Fruit fly (Drosophila melanogaster): ENCODE measurements around the gene CG18213.

CG18213 gene

dm6 chr3R:17065018-17065784, 25.2 kb upstream of the CG18213 start (continued):
- TF ChIP-seq lola (GFP tag; optimal IDR thresholded peaks at IDR 0.05), result no peak
- TF ChIP-seq Rel (GFP tag; optimal IDR thresholded peaks at IDR 0.05), result peak; percentile 92
- peak; percentile 71 for TF ChIP-seq Rel (tag; optimal IDR thresholded peaks at IDR 0.05)
- peak; percentile 97 for TF ChIP-seq OdsH (GFP tag; optimal IDR thresholded peaks at IDR 0.05)

- no peak for TF ChIP-seq OdsH (GFP tag; optimal IDR thresholded peaks at IDR 0.05)
- no peak for TF ChIP-seq brk (GFP tag; optimal IDR thresholded peaks at IDR 0.05)
- TF ChIP-seq CG9705 (GFP tag; optimal IDR thresholded peaks at IDR 0.05), result no peak
- no peak for TF ChIP-seq rgr (GFP tag; optimal IDR thresholded peaks at IDR 0.05)
- TF ChIP-seq Hnf4 (GFP tag; optimal IDR thresholded peaks at IDR 0.05), result no peak
- TF ChIP-seq Rel (GFP tag; optimal IDR thresholded peaks at IDR 0.05), result no peak
- TF ChIP-seq Rel (tag; optimal IDR thresholded peaks at IDR 0.05), result no peak
- TF ChIP-seq lola (GFP tag; optimal IDR thresholded peaks at IDR 0.05), result no peak
- TF ChIP-seq woc (GFP tag; optimal IDR thresholded peaks at IDR 0.05), result no peak
- no peak for TF ChIP-seq sv (GFP tag; optimal IDR thresholded peaks at IDR 0.05)
- TF ChIP-seq br (GFP tag; optimal IDR thresholded peaks at IDR 0.05), result no peak
- TF ChIP-seq ey (GFP tag; optimal IDR thresholded peaks at IDR 0.05), result no peak
- no peak for TF ChIP-seq Sp1 (GFP tag; optimal IDR thresholded peaks at IDR 0.05)
- no peak for TF ChIP-seq Myc (optimal IDR thresholded peaks at IDR 0.05)
- TF ChIP-seq sage (GFP tag; optimal IDR thresholded peaks at IDR 0.05), result no peak
- no peak for TF ChIP-seq Hr78 (GFP tag; optimal IDR thresholded peaks at IDR 0.05)
- TF ChIP-seq CrebA (GFP tag; optimal IDR thresholded peaks at IDR 0.05; ENCODE audit: borderline replicate concordance), result no peak
- TF ChIP-seq dmrt93B (GFP tag; optimal IDR thresholded peaks at IDR 0.05), result no peak
- TF ChIP-seq dl (GFP tag; optimal IDR thresholded peaks at IDR 0.05; ENCODE audit: insufficient read depth in 1 of 2, partially characterized antibody in 2 of 2), result no peak
- TF ChIP-seq usp (GFP tag; optimal IDR thresholded peaks at IDR 0.05), result no peak
- TF ChIP-seq fru (GFP tag; optimal IDR thresholded peaks at IDR 0.05), result no peak
These were observed 23.8 kb upstream of the CG18213 start for dm6 chr3R:17063763-17064162.

- no peak for TF ChIP-seq br (GFP tag; optimal IDR thresholded peaks at IDR 0.05)
- no peak for TF ChIP-seq ey (GFP tag; optimal IDR thresholded peaks at IDR 0.05)
- no peak for TF ChIP-seq woc (GFP tag; optimal IDR thresholded peaks at IDR 0.05)
- peak; percentile 27 for TF ChIP-seq Dif (GFP tag; optimal IDR thresholded peaks at IDR 0.05; ENCODE audit: partially characterized antibody)
These were observed 22.7 kb upstream of the CG18213 start for dm6 chr3R:17062705-17063104.

- peak; percentile 32 for TF ChIP-seq fru (GFP tag; optimal IDR thresholded peaks at IDR 0.05)
- peak in 1 of 2 experiments; percentile 9 for TF ChIP-seq dl (GFP tag; optimal IDR thresholded peaks at IDR 0.05; ENCODE audit: insufficient read depth in 1 of 2, partially characterized antibody in 2 of 2)
- TF ChIP-seq CG9705 (GFP tag; optimal IDR thresholded peaks at IDR 0.05), result no peak
- no peak for TF ChIP-seq usp (GFP tag; optimal IDR thresholded peaks at IDR 0.05)
- TF ChIP-seq Vsx2 (GFP tag; optimal IDR thresholded peaks at IDR 0.05; ENCODE audit: partially characterized antibody), result peak; percentile 29
- TF ChIP-seq psq (GFP tag; optimal IDR thresholded peaks at IDR 0.05), result peak; percentile 7
- no peak for TF ChIP-seq Myc (optimal IDR thresholded peaks at IDR 0.05)
- no peak for TF ChIP-seq OdsH (GFP tag; optimal IDR thresholded peaks at IDR 0.05)
- no peak for TF ChIP-seq GATAd (GFP tag; optimal IDR thresholded peaks at IDR 0.05)
- TF ChIP-seq HLH106 (tag; optimal IDR thresholded peaks at IDR 0.05), result peak; percentile 2
- peak; percentile 79 for TF ChIP-seq brk (GFP tag; optimal IDR thresholded peaks at IDR 0.05)
- TF ChIP-seq Hnf4 (GFP tag; optimal IDR thresholded peaks at IDR 0.05), result no peak
- no peak for TF ChIP-seq CG32264 (GFP tag; optimal IDR thresholded peaks at IDR 0.05)
- peak; percentile 61 for TF ChIP-seq Rel (GFP tag; optimal IDR thresholded peaks at IDR 0.05)
- TF ChIP-seq Rel (tag; optimal IDR thresholded peaks at IDR 0.05), result no peak
- no peak for TF ChIP-seq foxo (GFP tag; optimal IDR thresholded peaks at IDR 0.05)
- TF ChIP-seq Dif (GFP tag; optimal IDR thresholded peaks at IDR 0.05; ENCODE audit: partially characterized antibody), result peak; percentile 56
- peak; percentile 38 for TF ChIP-seq Hr83 (GFP tag; optimal IDR thresholded peaks at IDR 0.05; ENCODE audit: poor library complexity, severe bottlenecking)
- no peak for TF ChIP-seq tai (GFP tag; optimal IDR thresholded peaks at IDR 0.05)
- no peak for TF ChIP-seq N (GFP tag; optimal IDR thresholded peaks at IDR 0.05)
These were observed 21.9 kb upstream of the CG18213 start for dm6 chr3R:17061736-17062371.

All from whole organism, wandering third instar larva.